Worm (Caenorhabditis elegans) whole organism, L3 larva: Measurements from ENCODE around the gene aak-1.

Experiments used
- ZK546.5 ChIP-seq: sonication (generic microtip); optimal IDR thresholded peaks from 2 replicates; lab custom pipeline; 2017; ENCODE audit warnings: missing biosample characterization, missing genetic modification characterization
- ama-1 ChIP-seq: fragments of 150-350 bp; optimal IDR thresholded peaks from 2 replicates; lab custom pipeline; 2018
- nhr-11 ChIP-seq: fragments of 150-350 bp; optimal IDR thresholded peaks from 2 replicates; lab custom pipeline; 2014; ENCODE audit warnings: missing biosample characterization, missing genetic modification characterization

- no peak for TF ChIP-seq ama-1 (lab: Kevin White, UChicago)
- TF ChIP-seq nhr-11 (tag; lab: Kevin White, UChicago): no peak
- TF ChIP-seq ZK546.5 (tag; lab: Kevin White, UChicago): no peak
Measured at ce11 chrIII:8788690-8789089, 27.8 kb upstream of the aak-1 start.
